Worm (Caenorhabditis elegans): ENCODE measurements around the gene rpl-7A.

Gene rpl-7A

ce11 chrIV:4403870-4404269 lies 13.5 kb upstream of the rpl-7A start (continued):
- TF ChIP-seq mes-2 (tag; optimal IDR thresholded peaks at IDR 0.05; ENCODE audit: poor library complexity, severe bottlenecking): no peak
- TF ChIP-seq mdt-29 (GFP tag; IDR thresholded peaks at IDR 0.05): no peak
- TF ChIP-seq zfp-2 (tag; optimal IDR thresholded peaks at IDR 0.05): no peak
- no peak for TF ChIP-seq sdz-12 (GFP tag; optimal IDR thresholded peaks at IDR 0.05)
- TF ChIP-seq nhr-48 (tag; optimal IDR thresholded peaks at IDR 0.05): no peak
- TF ChIP-seq T20F7.1 (GFP tag; optimal IDR thresholded peaks at IDR 0.05): no peak
- no peak for TF ChIP-seq nhr-10 (tag; optimal IDR thresholded peaks at IDR 0.05)
- TF ChIP-seq pha-4 (GFP tag; IDR thresholded peaks at IDR 0.05): no peak
- no peak for TF ChIP-seq pha-4 (tag; optimal IDR thresholded peaks at IDR 0.05)
- TF ChIP-seq snpc-1.2 (GFP tag; IDR thresholded peaks at IDR 0.05): no peak
- no peak for TF ChIP-seq pqm-1 (tag; optimal IDR thresholded peaks at IDR 0.05)
- no peak for TF ChIP-seq tag-97 (GFP tag; IDR thresholded peaks at IDR 0.05)
- no peak for TF ChIP-seq daf-19 (GFP tag; conservative IDR thresholded peaks at IDR 0.05)
- TF ChIP-seq egl-43 (GFP tag; IDR thresholded peaks at IDR 0.05): no peak
- TF ChIP-seq vab-7 (GFP tag; IDR thresholded peaks at IDR 0.05): no peak
- no peak for TF ChIP-seq dve-1 (tag; optimal IDR thresholded peaks at IDR 0.05; ENCODE audit: insufficient read depth)
- TF ChIP-seq aha-1 (tag): no peak
- TF ChIP-seq spr-3 (GFP tag; optimal IDR thresholded peaks at IDR 0.05): no peak
- TF ChIP-seq skn-1 (tag; optimal IDR thresholded peaks at IDR 0.05): no peak
- TF ChIP-seq gei-8 (GFP tag; optimal IDR thresholded peaks at IDR 0.05): no peak
- no peak for TF ChIP-seq D1046.2 (GFP tag; IDR thresholded peaks at IDR 0.05)
- peak; percentile 12 for TF ChIP-seq rbr-2 (tag; optimal IDR thresholded peaks at IDR 0.05)
- TF ChIP-seq nhr-28 (tag; optimal IDR thresholded peaks at IDR 0.05): peak; percentile 3
- peak in 1 of 2 experiments; percentile 48 for TF ChIP-seq unc-62 (GFP tag; optimal IDR thresholded peaks at IDR 0.05 in 1 of 2)
- TF ChIP-seq unc-62 (tag; optimal IDR thresholded peaks at IDR 0.05): no peak
- no peak for TF ChIP-seq R02D3.7 (tag; optimal IDR thresholded peaks at IDR 0.05)
- TF ChIP-seq aly-2 (tag; optimal IDR thresholded peaks at IDR 0.05): no peak
- no peak for TF ChIP-seq ZK546.5 (tag; optimal IDR thresholded peaks at IDR 0.05)
- TF ChIP-seq lin-29 (GFP tag; IDR thresholded peaks at IDR 0.05): no peak
- no peak for TF ChIP-seq unc-130 (GFP tag; optimal IDR thresholded peaks at IDR 0.05)
- TF ChIP-seq madf-9 (GFP tag; conservative IDR thresholded peaks at IDR 0.05): no peak
- TF ChIP-seq ceh-28 (tag; optimal IDR thresholded peaks at IDR 0.05): no peak
- no peak for TF ChIP-seq F49E8.2 (tag; optimal IDR thresholded peaks at IDR 0.05; ENCODE audit: borderline replicate concordance)
- no peak for TF ChIP-seq nhr-111 (GFP tag; optimal IDR thresholded peaks at IDR 0.05)
- TF ChIP-seq mxl-3 (GFP tag; optimal IDR thresholded peaks at IDR 0.05): no peak
- TF ChIP-seq nhr-11 (tag; optimal IDR thresholded peaks at IDR 0.05): no peak
- no peak for TF ChIP-seq saeg-2 (GFP tag; IDR thresholded peaks at IDR 0.05)
- no peak for TF ChIP-seq zag-1 (tag; optimal IDR thresholded peaks at IDR 0.05)
- TF ChIP-seq nhr-76 (tag; optimal IDR thresholded peaks at IDR 0.05): no peak
- no peak for TF ChIP-seq fos-1 (tag; optimal IDR thresholded peaks at IDR 0.05)
- TF ChIP-seq F26F4.8 (GFP tag; conservative IDR thresholded peaks at IDR 0.05): no peak
- no peak for TF ChIP-seq cey-2 (tag; optimal IDR thresholded peaks at IDR 0.05; ENCODE audit: borderline replicate concordance, insufficient read depth)
- no peak for TF ChIP-seq zip-11 (GFP tag; IDR thresholded peaks at IDR 0.05)
- no peak for TF ChIP-seq Y48G9A.11 (GFP tag; IDR thresholded peaks at IDR 0.05)
- no peak for TF ChIP-seq daf-12 (tag; optimal IDR thresholded peaks at IDR 0.05)
- TF ChIP-seq ztf-11 (tag; optimal IDR thresholded peaks at IDR 0.05): no peak
- TF ChIP-seq nhr-237 (tag; optimal IDR thresholded peaks at IDR 0.05): no peak
- TF ChIP-seq php-3 (GFP tag; IDR thresholded peaks at IDR 0.05): no peak
- TF ChIP-seq spr-1 (tag; optimal IDR thresholded peaks at IDR 0.05): no peak
- TF ChIP-seq hlh-30 (tag; optimal IDR thresholded peaks at IDR 0.05; ENCODE audit: insufficient read depth): no peak
- TF ChIP-seq F10B5.3 (tag; optimal IDR thresholded peaks at IDR 0.05): no peak
- TF ChIP-seq set-16 (GFP tag; IDR thresholded peaks at IDR 0.05): no peak
- no peak for TF ChIP-seq lin-13 (GFP tag; optimal IDR thresholded peaks at IDR 0.05)
